Fruit fly (Drosophila melanogaster) whole organism, embryonic: ENCODE results near the gene CG7458.

Experiments
- Abd-B ChIP-seq: fragments of 200-800 bp; sonication (Bioruptor generic); optimal IDR thresholded peaks from 2 replicates; lab custom pipeline; 2018; ENCODE audit warnings: missing biosample characterization, mild to moderate bottlenecking, missing genetic modification characterization, moderate library complexity
- Atf3 ChIP-seq: fragments of 200-800 bp; sonication (Bioruptor generic); optimal IDR thresholded peaks from 3 replicates; lab custom pipeline; 2016; ENCODE audit warnings: missing biosample characterization, missing genetic modification characterization
- BEAF-32 ChIP-seq: fragments of 200-800 bp; sonication (Bioruptor generic); optimal IDR thresholded peaks from 3 replicates; lab custom pipeline; 2017; ENCODE audit warnings: missing biosample characterization, missing genetic modification characterization, mild to moderate bottlenecking, moderate library complexity, missing genetic modification reagents
- CG10366 ChIP-seq: fragments of 200-800 bp; sonication (Bioruptor generic); IDR thresholded peaks from 2 replicates; pipeline ENCODE4 v1.3.6; 2022; ENCODE audit warnings: missing biosample characterization, missing genetic modification characterization
- CG10543 ChIP-seq: fragments of 200-800 bp; sonication (Bioruptor generic); optimal IDR thresholded peaks from 3 replicates; lab custom pipeline; 2017; ENCODE audit warnings: missing biosample characterization, mild to moderate bottlenecking, missing genetic modification characterization, moderate library complexity
- CG10959 ChIP-seq: fragments of 200-800 bp; sonication (Bioruptor generic); IDR thresholded peaks from 2 replicates; pipeline ENCODE4 v1.3.6; 2022; ENCODE audit warnings: missing biosample characterization, missing genetic modification characterization
- CG12236 ChIP-seq: fragments of 200-800 bp; sonication (Bioruptor generic); optimal IDR thresholded peaks from 2 replicates; lab custom pipeline; 2016; ENCODE audit warnings: missing biosample characterization, missing genetic modification characterization
- CG13296 ChIP-seq: fragments of 200-800 bp; sonication (Bioruptor generic); optimal IDR thresholded peaks from 3 replicates; lab custom pipeline; 2018; ENCODE audit warnings: missing biosample characterization, mild to moderate bottlenecking, missing genetic modification characterization
- CG14710 ChIP-seq: fragments of 200-800 bp; sonication (Bioruptor generic); optimal IDR thresholded peaks from 3 replicates; lab custom pipeline; 2019; ENCODE audit warnings: missing biosample characterization, mild to moderate bottlenecking, missing genetic modification characterization, moderate library complexity
- CG15479 ChIP-seq: fragments of 200-800 bp; sonication (Bioruptor generic); optimal IDR thresholded peaks from 3 replicates; lab custom pipeline; 2019; ENCODE audit warnings: missing biosample characterization, mild to moderate bottlenecking, missing genetic modification characterization, moderate library complexity
- CG2116 ChIP-seq: fragments of 200-800 bp; sonication (Bioruptor generic); optimal IDR thresholded peaks from 3 replicates; lab custom pipeline; 2018; ENCODE audit warnings: missing biosample characterization, mild to moderate bottlenecking, missing genetic modification characterization
- CG2199 ChIP-seq: fragments of 200-800 bp; sonication (Bioruptor generic); IDR thresholded peaks from 3 replicates; pipeline ENCODE4 v1.3.6; 2022; ENCODE audit warnings: missing biosample characterization, missing genetic modification characterization
- CG2712 ChIP-seq: fragments of 200-800 bp; optimal IDR thresholded peaks from 3 replicates; lab custom pipeline; 2019; ENCODE audit warnings: missing biosample characterization, mild to moderate bottlenecking, missing genetic modification characterization, moderate library complexity
- CG30020 ChIP-seq: fragments of 200-800 bp; optimal IDR thresholded peaks from 2 replicates; lab custom pipeline; 2019; ENCODE audit warnings: missing biosample characterization, mild to moderate bottlenecking, missing genetic modification characterization, moderate library complexity
- CG34376 ChIP-seq: fragments of 200-800 bp; sonication (Bioruptor generic); optimal IDR thresholded peaks from 2 replicates; lab custom pipeline; 2018; ENCODE audit warnings: missing biosample characterization, mild to moderate bottlenecking, missing genetic modification characterization
- CG3838 ChIP-seq: fragments of 200-800 bp; sonication (Bioruptor generic); optimal IDR thresholded peaks from 3 replicates; lab custom pipeline; 2016; ENCODE audit warnings: missing biosample characterization, missing genetic modification characterization
- CG42726 ChIP-seq: fragments of 200-800 bp; sonication (Bioruptor generic); IDR thresholded peaks from 2 replicates; pipeline ENCODE4 v1.3.6; 2022; ENCODE audit warnings: missing biosample characterization, missing genetic modification characterization; ENCODE audit not compliant: partially characterized antibody
- CG5245 ChIP-seq: fragments of 200-800 bp; sonication (Bioruptor generic); optimal IDR thresholded peaks from 3 replicates; lab custom pipeline; 2016; ENCODE audit warnings: missing biosample characterization, missing genetic modification characterization
- CHES-1-like ChIP-seq: fragments of 200-800 bp; sonication (Bioruptor generic); optimal IDR thresholded peaks from 2 replicates; lab custom pipeline; 2016; ENCODE audit warnings: missing biosample characterization, missing genetic modification characterization
- CoRest ChIP-seq: fragments of 200-800 bp; sonication (Bioruptor generic); optimal IDR thresholded peaks from 3 replicates; lab custom pipeline; 2018; ENCODE audit warnings: missing biosample characterization, mild to moderate bottlenecking, missing genetic modification characterization, moderate library complexity
- Dip2 ChIP-seq: fragments of 200-800 bp; sonication (Bioruptor generic); IDR thresholded peaks from 2 replicates; pipeline ENCODE4 v1.3.6; 2022; ENCODE audit warnings: missing biosample characterization, missing genetic modification characterization
- E2f2 ChIP-seq: fragments of 200-800 bp; sonication (Bioruptor generic); IDR thresholded peaks from 2 replicates; pipeline ENCODE4 v1.3.6; 2022; ENCODE audit warnings: missing biosample characterization, missing genetic modification characterization
- Lhr ChIP-seq: fragments of 200-800 bp; sonication (Bioruptor generic); optimal IDR thresholded peaks from 3 replicates; lab custom pipeline; 2017; ENCODE audit warnings: mild to moderate bottlenecking, missing biosample characterization, missing genetic modification reagents, missing genetic modification characterization
- MBD-R2 ChIP-seq: fragments of 200-800 bp; sonication (Bioruptor generic); IDR thresholded peaks from 2 replicates; pipeline ENCODE4 v1.3.6; 2022; ENCODE audit warnings: missing biosample characterization, missing genetic modification characterization
- MESR4 ChIP-seq: fragments of 200-800 bp; sonication (Bioruptor generic); optimal IDR thresholded peaks from 2 replicates; lab custom pipeline; 2018; ENCODE audit warnings: missing biosample characterization, mild to moderate bottlenecking, missing genetic modification characterization, moderate library complexity
- Med ChIP-seq: fragments of 200-800 bp; sonication (Bioruptor generic); peaks from one replicate; lab custom pipeline; 2016; ENCODE audit warnings: missing biosample characterization, missing genetic modification characterization, mild to moderate bottlenecking, inconsistent platforms, moderate library complexity
- Rx ChIP-seq: fragments of 200-800 bp; sonication (Bioruptor generic); IDR thresholded peaks from 2 replicates; pipeline ENCODE4 v1.3.6; 2022; ENCODE audit warnings: missing biosample characterization, missing genetic modification characterization
- Scr ChIP-seq: fragments of 200-800 bp; sonication (Bioruptor generic); IDR thresholded peaks from 2 replicates; pipeline ENCODE4 v1.3.6; 2022; ENCODE audit warnings: missing biosample characterization, missing genetic modification characterization; ENCODE audit not compliant: partially characterized antibody
- Sry-β ChIP-seq: fragments of 200-800 bp; sonication (Bioruptor generic); optimal IDR thresholded peaks from 2 replicates; lab custom pipeline; 2018; ENCODE audit warnings: missing biosample characterization, mild to moderate bottlenecking, missing genetic modification characterization, moderate library complexity
- Taf1 ChIP-seq: fragments of 200-800 bp; sonication (Bioruptor generic); IDR thresholded peaks from 2 replicates; pipeline ENCODE4 v1.3.6; 2022; ENCODE audit warnings: missing biosample characterization, missing genetic modification characterization
- cas ChIP-seq: fragments of 200-800 bp; sonication (Bioruptor generic); IDR thresholded peaks from 2 replicates; pipeline ENCODE4 v1.3.6; 2022; ENCODE audit warnings: missing biosample characterization, missing genetic modification characterization
- dimm ChIP-seq: fragments of 200-800 bp; sonication (Bioruptor generic); IDR thresholded peaks from 2 replicates; pipeline ENCODE4 v1.3.6; 2022; ENCODE audit warnings: missing biosample characterization, missing genetic modification characterization
- disco-r ChIP-seq: fragments of 200-800 bp; sonication (Bioruptor generic); optimal IDR thresholded peaks from 2 replicates; lab custom pipeline; 2016; ENCODE audit warnings: missing biosample characterization, missing genetic modification characterization
- esg ChIP-seq: fragments of 200-800 bp; sonication (Bioruptor generic); conservative IDR thresholded peaks from 2 replicates; pipeline ENCODE4 v1.3.6; 2022; ENCODE audit warnings: missing biosample characterization, missing genetic modification characterization
- eve ChIP-seq, 2 experiments: fragments of >200 bp; optimal IDR thresholded peaks; 2 replicates each; lab custom pipeline; 2017; ENCODE audit warnings: missing biosample characterization in 2 of 2, missing genetic modification characterization in 2 of 2
- exex ChIP-seq: fragments of 200-800 bp; sonication (Bioruptor generic); optimal IDR thresholded peaks from 4 replicates; lab custom pipeline; 2018; ENCODE audit warnings: missing biosample characterization, mild to moderate bottlenecking, missing genetic modification characterization, moderate library complexity
- gfzf ChIP-seq: fragments of 200-800 bp; sonication (Bioruptor generic); optimal IDR thresholded peaks from 2 replicates; lab custom pipeline; 2016; ENCODE audit warnings: missing biosample characterization, mild to moderate bottlenecking, missing genetic modification characterization, moderate library complexity
- gsb ChIP-seq: fragments of 200-800 bp; sonication (Bioruptor generic); IDR thresholded peaks from 2 replicates; pipeline ENCODE4 v1.3.6; 2022; ENCODE audit warnings: missing biosample characterization, missing genetic modification characterization
- lab ChIP-seq: fragments of 200-800 bp; sonication (Bioruptor generic); optimal IDR thresholded peaks from 3 replicates; lab custom pipeline; 2017; ENCODE audit warnings: missing biosample characterization, missing genetic modification characterization, mild to moderate bottlenecking, moderate library complexity, missing genetic modification reagents
- nmo ChIP-seq: fragments of 200-800 bp; sonication (Bioruptor generic); optimal IDR thresholded peaks from 2 replicates; lab custom pipeline; 2018; ENCODE audit warnings: missing biosample characterization, mild to moderate bottlenecking, missing genetic modification characterization, moderate library complexity
- pan ChIP-seq, 4 experiments: fragments of >200 bp in 3 of 4; fragments of 200-800 bp in 1 of 4; sonication (Bioruptor generic) in 1 of 4; optimal IDR thresholded peaks in 3 of 4; IDR thresholded peaks in 1 of 4; 2 replicates each; pipeline versions ENCODE4 v1.3.6 to Lab custom; 2017 to 2022; ENCODE audit warnings: missing biosample characterization in 2 of 4, missing genetic modification characterization in 2 of 4, mixed read lengths in 1 of 4
- sim ChIP-seq: fragments of 200-800 bp; sonication (Bioruptor generic); IDR thresholded peaks from 2 replicates; pipeline ENCODE4 v1.3.6; 2022; ENCODE audit warnings: missing biosample characterization, missing genetic modification characterization
- stwl ChIP-seq: fragments of 200-800 bp; sonication (Bioruptor generic); optimal IDR thresholded peaks from 3 replicates; lab custom pipeline; 2018; ENCODE audit warnings: missing biosample characterization, mild to moderate bottlenecking, missing genetic modification characterization, moderate library complexity
- tin ChIP-seq: fragments of 200-800 bp; sonication (Bioruptor generic); optimal IDR thresholded peaks from 3 replicates; lab custom pipeline; 2016; ENCODE audit warnings: missing biosample characterization, missing genetic modification characterization
- tio ChIP-seq: fragments of 200-800 bp; sonication (Bioruptor generic); optimal IDR thresholded peaks from 2 replicates; lab custom pipeline; 2017; ENCODE audit warnings: missing biosample characterization, missing genetic modification characterization, inconsistent platforms
- wor ChIP-seq: fragments of 200-800 bp; sonication (Bioruptor generic); IDR thresholded peaks from 2 replicates; pipeline ENCODE4 v1.3.6; 2022; ENCODE audit warnings: missing biosample characterization, missing genetic modification characterization

The CG7458 gene

DNA sequence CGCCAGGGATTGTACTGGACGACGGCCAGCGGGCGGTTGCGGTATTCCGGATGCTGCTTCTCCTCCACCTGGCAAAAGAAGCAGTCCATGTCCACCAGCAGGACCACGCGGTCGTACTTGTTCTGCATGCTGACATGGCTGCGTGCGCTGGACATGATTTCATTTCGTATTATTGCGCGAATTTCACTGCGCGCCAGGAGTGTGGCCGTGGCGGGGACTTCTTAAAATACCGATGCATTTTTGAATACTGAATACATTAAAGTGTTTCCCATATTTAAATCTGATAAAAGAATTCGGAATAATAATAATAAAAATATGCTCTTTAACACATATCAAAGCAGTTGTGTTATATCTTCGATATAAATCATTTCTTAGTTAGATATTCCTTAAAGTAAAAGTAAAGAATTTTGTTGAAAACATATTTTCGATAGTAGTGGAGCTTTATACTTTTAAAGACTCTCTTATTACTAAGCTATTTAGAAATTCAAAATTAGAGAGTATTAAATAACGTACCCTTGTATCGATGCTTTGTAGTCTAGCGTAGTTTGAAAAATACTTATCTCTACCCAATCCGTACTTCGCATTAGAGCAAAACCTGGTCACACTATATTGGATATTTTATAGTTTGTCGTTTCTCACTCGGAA is 13.2 kb upstream of the CG7458 start, which contains the start of the genes PolH and CG14562 (continued):
- TF ChIP-seq pan (optimal IDR thresholded peaks at IDR 0.05; lab: Kevin White, UChicago) (no peak), pan (GFP tag; optimal IDR thresholded peaks at IDR 0.05 in 1 of 2, IDR thresholded peaks at IDR 0.05 in 1 of 2) (no peak), CG10959 (no peak), CG14710 (peak; percentile 74), dimm (GFP tag; lab: Robert Waterston, UW) (no peak), MBD-R2 (GFP tag; lab: Robert Waterston, UW) (peak; percentile 29), CG12236 (GFP tag; lab: Kevin White, UChicago) (no peak), CG5245 (GFP tag; lab: Kevin White, UChicago) (no peak), disco-r (no peak), BEAF-32 (GFP tag; lab: Kevin White, UChicago) (peak; percentile 37), Rx (GFP tag; lab: Robert Waterston, UW) (no peak), nmo (GFP tag; lab: Kevin White, UChicago) (peak; percentile 38), gsb (GFP tag; lab: Robert Waterston, UW) (no peak), tio (GFP tag; lab: Kevin White, UChicago) (no peak), CG2712 (tag; lab: Kevin White, UChicago) (peak; percentile 10), E2f2 (GFP tag; lab: Robert Waterston, UW) (peak; percentile 75), tin (GFP tag; lab: Kevin White, UChicago) (no peak), Lhr (GFP tag; lab: Kevin White, UChicago) (peak; percentile 10), eve (GFP tag; optimal IDR thresholded peaks at IDR 0.05; lab: Kevin White, UChicago) (no peak), Taf1 (GFP tag; lab: Robert Waterston, UW) (no peak), MESR4 (peak; percentile 11), sim (GFP tag; lab: Robert Waterston, UW) (no peak), esg (no peak), Abd-B (peak; percentile 19), CG2116 (GFP tag; lab: Kevin White, UChicago) (peak; percentile 24), CG30020 (tag; lab: Kevin White, UChicago) (peak; percentile 39), lab (GFP tag; lab: Kevin White, UChicago) (no peak), Dip2 (GFP tag; lab: Robert Waterston, UW) (no peak), CoRest (peak; percentile 46), CG15479 (GFP tag; lab: Kevin White, UChicago) (peak; percentile 40), wor (GFP tag; lab: Robert Waterston, UW) (no peak)

DNA sequence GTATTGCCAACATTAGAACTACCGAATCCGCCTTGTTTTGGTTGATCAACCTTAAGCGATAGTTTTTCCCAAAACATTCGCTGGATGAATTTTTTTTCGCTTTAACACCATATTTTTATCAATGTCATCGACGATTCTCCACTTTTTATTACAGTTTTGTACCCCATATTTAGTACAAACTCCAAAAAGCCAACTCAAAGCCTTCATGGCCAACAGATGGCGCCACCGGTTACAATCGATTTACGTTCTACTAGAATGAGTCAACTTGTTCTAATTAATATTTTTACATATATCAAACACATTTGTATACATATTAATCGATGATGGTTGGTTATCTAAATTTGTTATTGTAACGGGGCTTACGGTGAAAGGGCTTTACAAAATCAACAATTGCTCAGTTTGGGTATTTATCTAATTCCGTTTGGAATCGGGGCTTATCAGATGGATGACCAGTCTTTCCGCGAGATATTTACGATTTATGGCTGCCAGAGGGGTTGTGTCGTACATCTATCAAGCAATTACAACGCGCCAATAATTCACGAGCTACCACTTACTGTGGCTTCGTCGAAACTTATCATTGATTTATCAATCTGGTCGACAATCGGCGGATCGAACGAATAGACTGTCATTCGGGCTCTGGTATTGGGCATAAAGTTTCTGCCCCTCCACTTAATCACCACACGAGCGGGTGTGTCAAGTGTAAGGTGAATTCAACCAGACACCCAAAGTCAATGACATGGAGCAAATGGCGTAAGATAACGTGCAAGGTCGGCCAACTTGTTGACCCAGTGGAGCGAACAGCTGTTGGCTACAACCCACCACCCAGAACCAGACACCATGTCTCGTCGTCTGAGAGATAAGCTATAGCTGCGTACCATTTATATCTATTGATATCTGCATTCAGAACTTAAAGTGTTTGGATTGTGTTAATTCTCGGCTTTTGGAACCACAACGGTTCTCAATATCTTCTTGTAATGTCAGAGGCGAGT is 1.6 kb upstream of the CG7458 start:
- TF ChIP-seq Scr (GFP tag; lab: Robert Waterston, UW) (peak; percentile 29; the same call in 1 of the 2 replicates), exex (tag; lab: Kevin White, UChicago) (peak; percentile 71), CG34376 (GFP tag; lab: Kevin White, UChicago) (peak; percentile 65), CHES-1-like (GFP tag; lab: Kevin White, UChicago) (no peak), Med (peak; percentile 46), gfzf (peak; percentile 26), CG10366 (no peak), CG10543 (GFP tag; lab: Kevin White, UChicago) (peak; percentile 29), CG3838 (GFP tag; lab: Kevin White, UChicago) (no peak), CG2199 (GFP tag; lab: Robert Waterston, UW) (peak; percentile 85), stwl (tag; lab: Kevin White, UChicago) (peak; percentile 49), Atf3 (GFP tag; lab: Kevin White, UChicago) (no peak), CG13296 (GFP tag; lab: Kevin White, UChicago) (peak; percentile 15), cas (no peak), CG42726 (GFP tag; lab: Robert Waterston, UW) (0 out of 2 replicates have a peak, but pooled peaks have one; percentile 31), Dip2 (GFP tag; lab: Robert Waterston, UW) (peak; percentile 82), Sry-β (no peak)
